Fruit fly (Drosophila melanogaster) whole organism, embryonic: ENCODE measurements around the gene Bmcp.

Experiments
- Atf6 ChIP-seq: fragments of 200-800 bp; sonication (Bioruptor generic); IDR thresholded peaks from 2 replicates; pipeline ENCODE4 v1.3.6; 2022; ENCODE audit warnings: missing biosample characterization, missing genetic modification characterization
- Bteb2 ChIP-seq: fragments of 200-800 bp; sonication (Bioruptor generic); optimal IDR thresholded peaks from 2 replicates; lab custom pipeline; 2016; ENCODE audit warnings: missing biosample characterization, missing genetic modification characterization
- CG1024 ChIP-seq: fragments of 200-800 bp; sonication (Bioruptor generic); IDR thresholded peaks from 2 replicates; pipeline ENCODE4 v1.3.6; 2022; ENCODE audit warnings: missing biosample characterization, missing genetic modification characterization
- CG10274 ChIP-seq: fragments of 200-800 bp; sonication (Bioruptor generic); optimal IDR thresholded peaks from 3 replicates; lab custom pipeline; 2017; ENCODE audit warnings: missing biosample characterization, mild to moderate bottlenecking, missing genetic modification characterization
- CG11504 ChIP-seq: fragments of 200-800 bp; sonication (Bioruptor generic); optimal IDR thresholded peaks from 3 replicates; lab custom pipeline; 2019; ENCODE audit warnings: missing biosample characterization, mild to moderate bottlenecking, missing genetic modification characterization, moderate library complexity
- CG11560 ChIP-seq: fragments of 200-800 bp; sonication (Bioruptor generic); IDR thresholded peaks from 3 replicates; pipeline ENCODE4 v1.3.6; 2022; ENCODE audit warnings: missing biosample characterization, missing genetic modification characterization
- CG12155 ChIP-seq: fragments of 200-800 bp; sonication (Bioruptor generic); optimal IDR thresholded peaks from 3 replicates; lab custom pipeline; 2016; ENCODE audit warnings: missing biosample characterization, missing genetic modification characterization
- CG1233 ChIP-seq: fragments of 200-800 bp; sonication (Bioruptor generic); optimal IDR thresholded peaks from 4 replicates; lab custom pipeline; 2018; ENCODE audit warnings: missing biosample characterization, mild to moderate bottlenecking, missing genetic modification characterization
- CG13424 ChIP-seq: fragments of 200-800 bp; sonication (Bioruptor generic); optimal IDR thresholded peaks from 2 replicates; lab custom pipeline; 2019; ENCODE audit warnings: missing biosample characterization, mild to moderate bottlenecking, missing genetic modification characterization, moderate library complexity
- CG13894 ChIP-seq: fragments of 200-800 bp; sonication (Bioruptor generic); optimal IDR thresholded peaks from 3 replicates; lab custom pipeline; 2018; ENCODE audit warnings: missing biosample characterization, mild to moderate bottlenecking, missing genetic modification characterization, moderate library complexity
- CG15269 ChIP-seq: fragments of 200-800 bp; sonication (Bioruptor generic); optimal IDR thresholded peaks from 2 replicates; lab custom pipeline; 2018; ENCODE audit warnings: missing biosample characterization, mild to moderate bottlenecking, missing genetic modification characterization, moderate library complexity
- CG1602 ChIP-seq: fragments of 200-800 bp; sonication (Bioruptor generic); optimal IDR thresholded peaks from 3 replicates; lab custom pipeline; 2016; ENCODE audit warnings: missing biosample characterization, missing genetic modification characterization
- CG1603 ChIP-seq: fragments of 200-800 bp; sonication (Bioruptor generic); optimal IDR thresholded peaks from 2 replicates; lab custom pipeline; 2019; ENCODE audit warnings: missing biosample characterization, mild to moderate bottlenecking, missing genetic modification characterization, moderate library complexity
- CG17568 ChIP-seq: fragments of 200-800 bp; sonication (Bioruptor generic); optimal IDR thresholded peaks from 2 replicates; lab custom pipeline; 2018; ENCODE audit warnings: missing biosample characterization, mild to moderate bottlenecking, missing genetic modification characterization, moderate library complexity
- CG30431 ChIP-seq: fragments of 200-800 bp; sonication (Bioruptor generic); optimal IDR thresholded peaks from 2 replicates; lab custom pipeline; 2017; ENCODE audit warnings: missing biosample characterization, missing genetic modification characterization
- CG32532 ChIP-seq: fragments of 200-800 bp; sonication (Bioruptor generic); IDR thresholded peaks from 2 replicates; pipeline ENCODE4 v1.3.6; 2022; ENCODE audit warnings: missing biosample characterization, missing genetic modification characterization
- CG3847 ChIP-seq: fragments of 200-800 bp; sonication (Bioruptor generic); IDR thresholded peaks from 2 replicates; pipeline ENCODE4 v1.3.6; 2022; ENCODE audit warnings: missing biosample characterization, missing genetic modification characterization
- CG5245 ChIP-seq: fragments of 200-800 bp; sonication (Bioruptor generic); optimal IDR thresholded peaks from 3 replicates; lab custom pipeline; 2016; ENCODE audit warnings: missing biosample characterization, missing genetic modification characterization
- CG6654 ChIP-seq: fragments of 200-800 bp; sonication (Bioruptor generic); optimal IDR thresholded peaks from 2 replicates; lab custom pipeline; 2017; ENCODE audit warnings: missing biosample characterization, mild to moderate bottlenecking, missing genetic modification characterization
- CG7372 ChIP-seq: fragments of 200-800 bp; sonication (Bioruptor generic); IDR thresholded peaks from 2 replicates; pipeline ENCODE4 v1.3.6; 2022; ENCODE audit warnings: missing biosample characterization, missing genetic modification characterization
- CG9727 ChIP-seq: fragments of 200-800 bp; sonication (Bioruptor generic); optimal IDR thresholded peaks from 3 replicates; lab custom pipeline; 2017; ENCODE audit warnings: missing biosample characterization, mild to moderate bottlenecking, missing genetic modification characterization
- Deaf1 ChIP-seq: fragments of 200-800 bp; optimal IDR thresholded peaks from 3 replicates; lab custom pipeline; 2019; ENCODE audit warnings: missing biosample characterization, mild to moderate bottlenecking, missing genetic modification characterization, moderate library complexity
- Dip3 ChIP-seq: fragments of 200-800 bp; sonication (Bioruptor generic); optimal IDR thresholded peaks from 3 replicates; lab custom pipeline; 2016; ENCODE audit warnings: missing biosample characterization, missing genetic modification characterization
- Eip74EF ChIP-seq, 2 experiments: fragments of 200-800 bp in 1 of 2; fragments of >200 bp in 1 of 2; sonication (Bioruptor generic) in 1 of 2; optimal IDR thresholded peaks; 2 replicates each; lab custom pipeline; 2017 to 2019; ENCODE audit warnings: missing biosample characterization in 2 of 2, missing genetic modification characterization in 2 of 2, mild to moderate bottlenecking in 1 of 2, moderate library complexity in 1 of 2
- GATAe ChIP-seq: fragments of 200-800 bp; sonication (Bioruptor generic); conservative IDR thresholded peaks from 2 replicates; pipeline ENCODE4 v1.3.6; 2022; ENCODE audit warnings: missing biosample characterization, missing genetic modification characterization
- HmgZ ChIP-seq: fragments of 200-800 bp; sonication (Bioruptor generic); optimal IDR thresholded peaks from 2 replicates; lab custom pipeline; 2018; ENCODE audit warnings: missing biosample characterization, mild to moderate bottlenecking, missing genetic modification characterization
- Hr78 ChIP-seq, 2 experiments: fragments of 200-800 bp in 1 of 2; fragments of >200 bp in 1 of 2; sonication (Bioruptor generic) in 1 of 2; optimal IDR thresholded peaks; 2 replicates each; lab custom pipeline; 2017 to 2019; ENCODE audit warnings: missing biosample characterization in 2 of 2, missing genetic modification characterization in 2 of 2, mild to moderate bottlenecking in 1 of 2, moderate library complexity in 1 of 2
- Med ChIP-seq: fragments of 200-800 bp; sonication (Bioruptor generic); peaks from one replicate; lab custom pipeline; 2016; ENCODE audit warnings: missing biosample characterization, missing genetic modification characterization, mild to moderate bottlenecking, inconsistent platforms, moderate library complexity
- Pdp1 ChIP-seq, 2 experiments: fragments of 200-800 bp; sonication (Bioruptor generic); optimal IDR thresholded peaks; 3 replicates each; lab custom pipeline; 2016; ENCODE audit warnings: missing biosample characterization in 2 of 2, missing genetic modification characterization in 2 of 2, mild to moderate bottlenecking in 1 of 2, moderate library complexity in 1 of 2
- Sry-δ ChIP-seq: fragments of 200-800 bp; sonication (Bioruptor generic); optimal IDR thresholded peaks from 2 replicates; lab custom pipeline; 2016; ENCODE audit warnings: missing biosample characterization, missing genetic modification characterization
- Trl ChIP-seq, 3 experiments: fragments of >200 bp in 2 of 3; fragments of 200-800 bp in 1 of 3; sonication (Bioruptor generic) in 1 of 3; optimal IDR thresholded peaks; 2 replicates in 1 of 3; 3 replicates in 2 of 3; lab custom pipeline; 2016 to 2017; ENCODE audit warnings: missing biosample characterization in 1 of 3, missing genetic modification characterization in 1 of 3
- Vsx1 ChIP-seq: fragments of 200-800 bp; sonication (Bioruptor generic); optimal IDR thresholded peaks from 2 replicates; lab custom pipeline; 2017; ENCODE audit warnings: missing biosample characterization, mild to moderate bottlenecking, missing genetic modification characterization, missing genetic modification reagents
- cg ChIP-seq: fragments of 200-800 bp; sonication (Bioruptor generic); optimal IDR thresholded peaks from 3 replicates; lab custom pipeline; 2019; ENCODE audit warnings: missing biosample characterization, mild to moderate bottlenecking, missing genetic modification characterization, moderate library complexity
- ems ChIP-seq: fragments of 200-800 bp; sonication (Bioruptor generic); optimal IDR thresholded peaks from 3 replicates; lab custom pipeline; 2016; ENCODE audit warnings: missing biosample characterization, missing genetic modification characterization
- exex ChIP-seq: fragments of 200-800 bp; sonication (Bioruptor generic); optimal IDR thresholded peaks from 4 replicates; lab custom pipeline; 2018; ENCODE audit warnings: missing biosample characterization, mild to moderate bottlenecking, missing genetic modification characterization, moderate library complexity
- fd64A ChIP-seq: fragments of 200-800 bp; sonication (Bioruptor generic); optimal IDR thresholded peaks from 3 replicates; lab custom pipeline; 2018; ENCODE audit warnings: missing biosample characterization, mild to moderate bottlenecking, missing genetic modification characterization
- her ChIP-seq: fragments of 200-800 bp; sonication (Bioruptor generic); optimal IDR thresholded peaks from 2 replicates; lab custom pipeline; 2016; ENCODE audit warnings: missing biosample characterization, missing genetic modification characterization
- lab ChIP-seq: fragments of 200-800 bp; sonication (Bioruptor generic); optimal IDR thresholded peaks from 3 replicates; lab custom pipeline; 2017; ENCODE audit warnings: missing biosample characterization, missing genetic modification characterization, mild to moderate bottlenecking, moderate library complexity, missing genetic modification reagents
- mirr ChIP-seq: fragments of 200-800 bp; sonication (Bioruptor generic); optimal IDR thresholded peaks from 3 replicates; lab custom pipeline; 2018; ENCODE audit warnings: missing biosample characterization, mild to moderate bottlenecking, missing genetic modification characterization
- mld ChIP-seq: fragments of 200-800 bp; sonication (Bioruptor generic); IDR thresholded peaks from 3 replicates; pipeline ENCODE4 v1.3.6; 2022; ENCODE audit warnings: missing biosample characterization, missing genetic modification characterization; ENCODE audit not compliant: partially characterized antibody
- nmo ChIP-seq: fragments of 200-800 bp; sonication (Bioruptor generic); optimal IDR thresholded peaks from 2 replicates; lab custom pipeline; 2018; ENCODE audit warnings: missing biosample characterization, mild to moderate bottlenecking, missing genetic modification characterization, moderate library complexity
- nom ChIP-seq: fragments of 200-800 bp; sonication (Bioruptor generic); optimal IDR thresholded peaks from 2 replicates; lab custom pipeline; 2017; ENCODE audit warnings: missing biosample characterization, missing genetic modification characterization, mild to moderate bottlenecking, moderate library complexity, missing genetic modification reagents
- row ChIP-seq: fragments of 200-800 bp; sonication (Bioruptor generic); IDR thresholded peaks from 3 replicates; pipeline ENCODE4 v1.3.6; 2022; ENCODE audit warnings: missing biosample characterization, missing genetic modification characterization
- slou ChIP-seq: fragments of 200-800 bp; sonication (Bioruptor generic); optimal IDR thresholded peaks from 3 replicates; lab custom pipeline; 2016; ENCODE audit warnings: missing biosample characterization, missing genetic modification characterization
- sug ChIP-seq: fragments of 200-800 bp; optimal IDR thresholded peaks from 2 replicates; lab custom pipeline; 2019; ENCODE audit warnings: missing biosample characterization, mild to moderate bottlenecking, missing genetic modification characterization, moderate library complexity
- vvl ChIP-seq: fragments of 200-800 bp; sonication (Bioruptor generic); IDR thresholded peaks from 2 replicates; pipeline ENCODE4 v1.3.6; 2022; ENCODE audit warnings: missing biosample characterization, missing genetic modification characterization
- zen ChIP-seq: fragments of 200-800 bp; sonication (Bioruptor generic); optimal IDR thresholded peaks from 3 replicates; lab custom pipeline; 2018; ENCODE audit warnings: missing biosample characterization, mild to moderate bottlenecking, missing genetic modification characterization, moderate library complexity

Gene Bmcp

DNA sequence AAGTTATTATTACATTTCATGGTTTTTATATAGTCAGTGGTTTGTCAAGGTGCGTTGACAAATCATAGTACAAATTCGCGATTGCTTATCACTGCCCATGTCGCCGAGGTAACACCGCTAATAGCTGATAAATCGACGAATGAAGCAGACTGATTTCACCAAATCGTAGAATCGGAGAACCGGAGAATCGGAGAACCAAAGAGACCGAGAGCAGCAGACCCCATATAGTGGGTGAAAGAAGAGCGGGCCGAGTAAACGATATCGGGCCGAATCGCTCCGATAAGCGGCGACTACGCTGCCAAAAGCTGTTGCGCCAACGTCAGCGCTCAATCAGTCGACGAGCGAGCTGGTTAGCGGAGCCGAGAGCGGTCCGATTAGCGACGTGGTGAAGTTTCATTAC lies 56.0 kb downstream of the Bmcp start, which contains the start of gene CG14131 (continued):
- TF ChIP-seq Dip3 (GFP tag; lab: Kevin White, UChicago) (no peak), exex (peak; percentile 99), Deaf1 (tag; lab: Kevin White, UChicago) (peak; percentile 83), CG1602 (GFP tag; lab: Kevin White, UChicago) (no peak), Trl (optimal IDR thresholded peaks at IDR 0.05; lab: Kevin White, UChicago) (peak; percentile 39 to 70), Trl (GFP tag; optimal IDR thresholded peaks at IDR 0.05; lab: Kevin White, UChicago) (no peak), nom (no peak), CG32532 (peak; percentile 38; the same call in 1 of the 2 replicates), mirr (GFP tag; lab: Kevin White, UChicago) (peak; percentile 97), GATAe (GFP tag; lab: Robert Waterston, UW) (0 out of 2 replicates have a peak, but pooled peaks have one; percentile 21), Med (GFP tag; lab: Kevin White, UChicago) (peak; percentile 65), Eip74EF (GFP tag; optimal IDR thresholded peaks at IDR 0.05; lab: Kevin White, UChicago) (no peak), her (GFP tag; lab: Kevin White, UChicago) (no peak), CG5245 (GFP tag; lab: Kevin White, UChicago) (no peak), Pdp1 (GFP tag; optimal IDR thresholded peaks at IDR 0.05; lab: Kevin White, UChicago) (peak in 1 of 2 experiments; percentile 30), lab (GFP tag; lab: Kevin White, UChicago) (peak; percentile 26)
- TF ChIP-seq, all 482 proteins: peak for 17

DNA sequence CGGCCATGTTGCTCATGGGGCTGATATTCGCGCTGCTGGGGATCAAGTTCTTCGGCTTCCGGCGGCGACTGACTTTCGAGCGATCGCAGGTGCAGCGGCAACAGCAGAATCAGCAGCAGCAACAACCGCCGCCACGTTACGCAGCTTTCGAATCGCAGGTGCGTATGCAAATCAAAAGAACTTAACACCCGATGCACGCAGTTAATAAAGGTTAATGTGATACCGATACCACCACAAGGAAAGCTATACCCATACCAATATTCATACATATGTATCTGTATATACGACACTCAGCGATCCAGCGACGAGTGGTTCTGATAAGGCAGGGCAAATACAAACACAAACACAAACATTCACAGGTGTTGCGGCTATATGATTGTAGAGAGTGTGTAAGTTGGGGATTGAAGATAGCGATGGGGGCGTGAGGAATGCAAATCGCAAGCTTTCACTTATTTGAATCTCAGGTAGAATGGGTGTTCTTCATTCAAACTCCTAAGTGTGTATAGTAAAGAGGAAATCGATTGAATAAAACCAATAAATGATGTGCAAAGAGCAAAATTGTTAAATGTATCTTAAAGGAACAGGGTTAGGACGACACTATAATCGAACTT lies 56.7 kb downstream of the Bmcp start:
- no peak for TF ChIP-seq CG6654 (GFP tag; lab: Kevin White, UChicago)
- TF ChIP-seq Bteb2 (GFP tag; lab: Kevin White, UChicago): no peak
- TF ChIP-seq CG11504 (tag; lab: Kevin White, UChicago): no peak
- no peak for TF ChIP-seq mld
- peak; percentile 82 for TF ChIP-seq sug (tag; lab: Kevin White, UChicago)
- no peak for TF ChIP-seq nmo (GFP tag; lab: Kevin White, UChicago)
- TF ChIP-seq CG12155: no peak
- TF ChIP-seq Hr78 (GFP tag; optimal IDR thresholded peaks at IDR 0.05; lab: Kevin White, UChicago): peak in 1 of 2 experiments; percentile 77
- no peak for TF ChIP-seq ems
- peak; percentile 26 for TF ChIP-seq Sry-δ (GFP tag; lab: Kevin White, UChicago)
- peak; percentile 24; the same call in 1 of the 2 replicates for TF ChIP-seq vvl
- no peak for TF ChIP-seq Atf6 (GFP tag; lab: Robert Waterston, UW)
- TF ChIP-seq HmgZ (tag; lab: Kevin White, UChicago): peak; percentile 19
- TF ChIP-seq cg: peak; percentile 72
- TF ChIP-seq CG13894 (tag; lab: Kevin White, UChicago): no peak
- no peak for TF ChIP-seq slou
- no peak for TF ChIP-seq CG1603
- TF ChIP-seq CG7372 (GFP tag; lab: Robert Waterston, UW): no peak
- peak; percentile 13; the same call in 1 of the 3 replicates for TF ChIP-seq row (GFP tag; lab: Robert Waterston, UW)
- no peak for TF ChIP-seq CG3847
- TF ChIP-seq CG17568 (GFP tag; lab: Kevin White, UChicago): no peak
- peak; percentile 33 for TF ChIP-seq lab (GFP tag; lab: Kevin White, UChicago)
- no peak for TF ChIP-seq CG1233 (GFP tag; lab: Kevin White, UChicago)
- no peak for TF ChIP-seq Vsx1 (GFP tag; lab: Kevin White, UChicago)
- TF ChIP-seq CG9727 (GFP tag; lab: Kevin White, UChicago): no peak
- TF ChIP-seq CG13424 (tag; lab: Kevin White, UChicago): no peak
- TF ChIP-seq CG30431 (GFP tag; lab: Kevin White, UChicago): no peak
- TF ChIP-seq CG15269 (tag; lab: Kevin White, UChicago): no peak
- no peak for TF ChIP-seq CG32532
- no peak for TF ChIP-seq CG1024 (GFP tag; lab: Robert Waterston, UW)
- no peak for TF ChIP-seq fd64A
- TF ChIP-seq zen (tag; lab: Kevin White, UChicago): no peak
- no peak for TF ChIP-seq CG11560 (tag; lab: Robert Waterston, UW)
- TF ChIP-seq CG10274 (GFP tag; lab: Kevin White, UChicago): no peak
